Fruit fly (Drosophila melanogaster) whole organism, pupa: ENCODE results near the gene CG14853.

Experiments
- CG12605 ChIP-seq: fragments of 200-800 bp; sonication (Bioruptor generic); IDR thresholded peaks from 2 replicates; pipeline ENCODE4 v1.3.6; 2022; ENCODE audit warnings: missing biosample characterization, missing genetic modification characterization
- CG14655 ChIP-seq: fragments of 200-800 bp; sonication (Bioruptor generic); optimal IDR thresholded peaks from 3 replicates; lab custom pipeline; 2017; ENCODE audit warnings: mild to moderate bottlenecking, missing biosample characterization, missing genetic modification reagents, missing genetic modification characterization
- CG15710 ChIP-seq: fragments of 200-800 bp; sonication (Bioruptor generic); optimal IDR thresholded peaks from 2 replicates; lab custom pipeline; 2018; ENCODE audit warnings: missing biosample characterization, mild to moderate bottlenecking, missing genetic modification characterization, moderate library complexity
- CG17806 ChIP-seq: fragments of 200-800 bp; sonication (Bioruptor generic); optimal IDR thresholded peaks from 2 replicates; lab custom pipeline; 2018; ENCODE audit warnings: missing biosample characterization, mild to moderate bottlenecking, missing genetic modification characterization, moderate library complexity
- CG4496 ChIP-seq: fragments of 200-800 bp; sonication (Bioruptor generic); IDR thresholded peaks from 3 replicates; pipeline ENCODE4 v1.3.6; 2022; ENCODE audit warnings: missing biosample characterization, missing genetic modification characterization
- CG8301 ChIP-seq: fragments of 200-800 bp; sonication (Bioruptor generic); optimal IDR thresholded peaks from 2 replicates; lab custom pipeline; 2018; ENCODE audit warnings: missing biosample characterization, mild to moderate bottlenecking, missing genetic modification characterization
- CG9948 ChIP-seq: fragments of 200-800 bp; sonication (Bioruptor generic); optimal IDR thresholded peaks from 2 replicates; lab custom pipeline; 2018; ENCODE audit warnings: missing biosample characterization, mild to moderate bottlenecking, missing genetic modification characterization, moderate library complexity
- D1 ChIP-seq: fragments of 200-800 bp; sonication (Bioruptor generic); optimal IDR thresholded peaks from 2 replicates; lab custom pipeline; 2018; ENCODE audit warnings: missing biosample characterization, mild to moderate bottlenecking, missing genetic modification characterization, moderate library complexity
- EcR ChIP-seq: fragments of 200-800 bp; sonication (Bioruptor generic); optimal IDR thresholded peaks from 3 replicates; lab custom pipeline; 2019; ENCODE audit warnings: missing biosample characterization, missing genetic modification characterization, mild to moderate bottlenecking, moderate library complexity, missing genetic modification reagents
- Ets98B ChIP-seq: fragments of 200-800 bp; sonication (Bioruptor generic); IDR thresholded peaks from 2 replicates; pipeline ENCODE4 v1.3.6; 2022; ENCODE audit warnings: missing biosample characterization, missing genetic modification characterization
- rn ChIP-seq: fragments of 200-800 bp; sonication (Bioruptor generic); IDR thresholded peaks from 2 replicates; pipeline ENCODE4 v1.3.6; 2022; ENCODE audit warnings: missing biosample characterization, missing genetic modification characterization

DNA sequence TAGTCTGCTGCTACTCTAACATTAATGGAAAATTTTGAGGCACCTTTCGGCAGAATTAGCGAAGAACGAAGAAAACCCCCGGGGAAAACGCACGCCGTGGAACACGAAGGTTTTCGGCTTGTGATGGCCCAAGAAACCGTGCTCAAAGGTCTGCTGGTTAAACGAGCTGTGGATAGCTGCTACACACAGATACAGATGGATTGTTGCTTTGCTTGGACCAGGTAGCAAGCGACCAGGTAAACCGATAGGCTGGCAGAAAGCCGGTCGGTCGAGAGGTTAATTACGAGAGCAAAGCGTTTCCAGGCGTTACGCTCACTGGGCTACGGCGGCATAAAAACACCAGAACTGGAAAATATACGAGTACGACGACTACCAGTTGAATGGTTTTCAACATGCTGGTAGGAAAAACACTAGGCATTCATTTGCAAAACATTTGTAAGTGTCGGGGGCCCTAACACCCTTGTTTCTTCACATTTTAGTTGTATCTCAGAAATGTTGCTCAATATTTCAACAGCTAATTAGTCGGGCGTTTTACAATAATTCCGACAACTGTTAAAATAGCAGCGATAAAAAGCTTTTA lies 42.9 kb downstream of the CG14853 start:
- TF ChIP-seq CG8301 (tag; lab: Kevin White, UChicago) (no peak), CG12605 (GFP tag; lab: Robert Waterston, UW) (no peak), D1 (tag; lab: Kevin White, UChicago) (no peak), EcR (GFP tag; lab: Kevin White, UChicago) (no peak), CG9948 (no peak), CG14655 (GFP tag; lab: Kevin White, UChicago) (no peak), CG15710 (tag; lab: Kevin White, UChicago) (no peak), Ets98B (GFP tag; lab: Robert Waterston, UW) (no peak), CG17806 (tag; lab: Kevin White, UChicago) (no peak), rn (GFP tag; lab: Robert Waterston, UW) (no peak), CG4496 (GFP tag; lab: Robert Waterston, UW) (no peak)
